Fruit fly (Drosophila melanogaster) whole organism, prepupa: Measurements from ENCODE around the gene mTerf3.

Source experiments
- Blimp-1 ChIP-seq: fragments of 200-800 bp; sonication (Bioruptor generic); optimal IDR thresholded peaks from 3 replicates; lab custom pipeline; 2017; ENCODE audit warnings: missing biosample characterization, missing genetic modification characterization, mild to moderate bottlenecking, moderate library complexity, missing genetic modification reagents
- CG10631 ChIP-seq: fragments of 200-800 bp; sonication (Bioruptor generic); optimal IDR thresholded peaks from 2 replicates; lab custom pipeline; 2016; ENCODE audit warnings: missing biosample characterization, missing genetic modification characterization
- CG10669 ChIP-seq: fragments of 200-800 bp; sonication (Bioruptor generic); optimal IDR thresholded peaks from 3 replicates; lab custom pipeline; 2018; ENCODE audit warnings: missing biosample characterization, mild to moderate bottlenecking, missing genetic modification characterization, moderate library complexity
- CG11294 ChIP-seq: fragments of 200-800 bp; sonication (Bioruptor generic); IDR thresholded peaks from 2 replicates; pipeline ENCODE4 v1.3.6; 2022; ENCODE audit warnings: missing biosample characterization, missing genetic modification characterization
- CG15336 ChIP-seq: fragments of 200-800 bp; sonication (Bioruptor generic); IDR thresholded peaks from 2 replicates; pipeline ENCODE4 v1.3.6; 2022; ENCODE audit warnings: missing biosample characterization, missing genetic modification characterization
- CG3032 ChIP-seq: fragments of 200-800 bp; optimal IDR thresholded peaks from 2 replicates; lab custom pipeline; 2019; ENCODE audit warnings: missing biosample characterization, mild to moderate bottlenecking, missing genetic modification characterization, moderate library complexity
- CG31627 ChIP-seq: fragments of 200-800 bp; sonication (Bioruptor generic); optimal IDR thresholded peaks from 3 replicates; lab custom pipeline; 2016; ENCODE audit warnings: missing biosample characterization, missing genetic modification characterization
- CG32006 ChIP-seq: fragments of 200-800 bp; sonication (Bioruptor generic); optimal IDR thresholded peaks from 3 replicates; lab custom pipeline; 2017; ENCODE audit warnings: missing biosample characterization, mild to moderate bottlenecking, missing genetic modification characterization
- CG34406 ChIP-seq: fragments of 200-800 bp; sonication (Bioruptor generic); optimal IDR thresholded peaks from 3 replicates; lab custom pipeline; 2016; ENCODE audit warnings: missing biosample characterization, missing genetic modification characterization
- CG3919 ChIP-seq: fragments of 200-800 bp; sonication (Bioruptor generic); optimal IDR thresholded peaks from 3 replicates; lab custom pipeline; 2016; ENCODE audit warnings: missing biosample characterization, missing genetic modification characterization
- CG4318 ChIP-seq: fragments of 200-800 bp; sonication (Bioruptor generic); optimal IDR thresholded peaks from 3 replicates; lab custom pipeline; 2017; ENCODE audit warnings: missing biosample characterization, mild to moderate bottlenecking, missing genetic modification characterization
- CG6163 ChIP-seq: fragments of 200-800 bp; sonication (Bioruptor generic); IDR thresholded peaks from 3 replicates; pipeline ENCODE4 v1.3.6; 2022; ENCODE audit warnings: missing biosample characterization, missing genetic modification characterization
- CG6792 ChIP-seq: fragments of 200-800 bp; sonication (Bioruptor generic); optimal IDR thresholded peaks from 3 replicates; lab custom pipeline; 2016; ENCODE audit warnings: missing biosample characterization, missing genetic modification characterization
- CG7368 ChIP-seq: fragments of 200-800 bp; sonication (Bioruptor generic); optimal IDR thresholded peaks from 3 replicates; lab custom pipeline; 2016; ENCODE audit warnings: missing biosample characterization, missing genetic modification characterization
- CG8119 ChIP-seq: fragments of 200-800 bp; sonication (Bioruptor generic); IDR thresholded peaks from 3 replicates; pipeline ENCODE4 v1.3.6; 2022; ENCODE audit warnings: missing biosample characterization, missing genetic modification characterization
- CG8632 ChIP-seq: fragments of 200-800 bp; sonication (Bioruptor generic); optimal IDR thresholded peaks from 3 replicates; lab custom pipeline; 2016; ENCODE audit warnings: missing biosample characterization, missing genetic modification characterization
- CG9139 ChIP-seq: fragments of 200-800 bp; sonication (Bioruptor generic); optimal IDR thresholded peaks from 3 replicates; lab custom pipeline; 2017; ENCODE audit warnings: missing biosample characterization, mild to moderate bottlenecking, missing genetic modification characterization
- Eip75B ChIP-seq: fragments of 200-800 bp; sonication (Bioruptor generic); optimal IDR thresholded peaks from 3 replicates; lab custom pipeline; 2016; ENCODE audit warnings: missing biosample characterization, missing genetic modification characterization
- Eip78C ChIP-seq: fragments of 200-800 bp; sonication (Bioruptor generic); peaks from one replicate; lab custom pipeline; 2016; ENCODE audit warnings: missing biosample characterization, missing genetic modification characterization
- Eip93F ChIP-seq: fragments of 200-800 bp; sonication (Bioruptor generic); optimal IDR thresholded peaks from 2 replicates; lab custom pipeline; 2016; ENCODE audit warnings: missing biosample characterization, mild to moderate bottlenecking, missing genetic modification characterization
- Ets21C ChIP-seq: fragments of 200-800 bp; sonication (Bioruptor generic); optimal IDR thresholded peaks from 3 replicates; lab custom pipeline; 2016; ENCODE audit warnings: missing biosample characterization, missing genetic modification characterization
- Gug ChIP-seq: fragments of 200-800 bp; sonication (Bioruptor generic); IDR thresholded peaks from 2 replicates; pipeline ENCODE4 v1.3.6; 2022; ENCODE audit warnings: missing biosample characterization, missing genetic modification characterization
- Hr38 ChIP-seq: sonication (Bioruptor generic); optimal IDR thresholded peaks from 2 replicates; lab custom pipeline; 2016; ENCODE audit warnings: missing biosample characterization, missing genetic modification characterization
- Hr39 ChIP-seq: fragments of 200-800 bp; sonication (Bioruptor generic); optimal IDR thresholded peaks from 2 replicates; lab custom pipeline; 2016; ENCODE audit warnings: missing biosample characterization, missing genetic modification characterization
- Hr4 ChIP-seq: fragments of 200-800 bp; sonication (Bioruptor generic); optimal IDR thresholded peaks from 3 replicates; lab custom pipeline; 2016; ENCODE audit warnings: missing biosample characterization, missing genetic modification characterization
- Lpt ChIP-seq: fragments of 200-800 bp; sonication (Bioruptor generic); optimal IDR thresholded peaks from 3 replicates; lab custom pipeline; 2016; ENCODE audit warnings: missing biosample characterization, missing genetic modification characterization
- Met ChIP-seq: fragments of 200-800 bp; sonication (Bioruptor generic); optimal IDR thresholded peaks from 3 replicates; lab custom pipeline; 2016; ENCODE audit warnings: missing biosample characterization, missing genetic modification characterization
- OdsH ChIP-seq: fragments of 200-800 bp; sonication (Bioruptor generic); optimal IDR thresholded peaks from 3 replicates; lab custom pipeline; 2016; ENCODE audit warnings: missing biosample characterization, missing genetic modification characterization
- Smox ChIP-seq: fragments of 200-800 bp; sonication (Bioruptor generic); optimal IDR thresholded peaks from 3 replicates; lab custom pipeline; 2016; ENCODE audit warnings: missing biosample characterization, missing genetic modification characterization
- Sox102F ChIP-seq: fragments of 200-800 bp; sonication (Bioruptor generic); optimal IDR thresholded peaks from 2 replicates; lab custom pipeline; 2016; ENCODE audit warnings: missing biosample characterization, mild to moderate bottlenecking, missing genetic modification characterization
- Sox14 ChIP-seq: fragments of 200-800 bp; sonication (Bioruptor generic); optimal IDR thresholded peaks from 3 replicates; lab custom pipeline; 2016; ENCODE audit warnings: missing biosample characterization, missing genetic modification characterization
- Sox15 ChIP-seq: fragments of 200-800 bp; sonication (Bioruptor generic); optimal IDR thresholded peaks from 3 replicates; lab custom pipeline; 2016; ENCODE audit warnings: missing biosample characterization, missing genetic modification characterization
- achi ChIP-seq: fragments of 200-800 bp; sonication (Bioruptor generic); optimal IDR thresholded peaks from 3 replicates; lab custom pipeline; 2016; ENCODE audit warnings: missing biosample characterization, missing genetic modification characterization
- dac ChIP-seq: fragments of 200-800 bp; sonication (Bioruptor generic); optimal IDR thresholded peaks from 2 replicates; lab custom pipeline; 2017; ENCODE audit warnings: missing biosample characterization, mild to moderate bottlenecking, missing genetic modification characterization
- dsx ChIP-seq: fragments of 200-800 bp; optimal IDR thresholded peaks from 3 replicates; lab custom pipeline; 2019; ENCODE audit warnings: missing biosample characterization, mild to moderate bottlenecking, missing genetic modification characterization, moderate library complexity; ENCODE audit not compliant: poor library complexity, severe bottlenecking
- eg ChIP-seq: fragments of 200-800 bp; sonication (Bioruptor generic); IDR thresholded peaks from 3 replicates; pipeline ENCODE4 v1.3.6; 2022; ENCODE audit warnings: missing biosample characterization, missing genetic modification characterization
- esn ChIP-seq: fragments of 200-800 bp; sonication (Bioruptor generic); optimal IDR thresholded peaks from 2 replicates; lab custom pipeline; 2016; ENCODE audit warnings: missing biosample characterization, mild to moderate bottlenecking, missing genetic modification characterization, moderate library complexity
- fkh ChIP-seq: fragments of 200-800 bp; sonication (Bioruptor generic); optimal IDR thresholded peaks from 3 replicates; lab custom pipeline; 2017; ENCODE audit warnings: missing biosample characterization, mild to moderate bottlenecking, missing genetic modification characterization, moderate library complexity
- lz ChIP-seq: fragments of 200-800 bp; sonication (Bioruptor generic); optimal IDR thresholded peaks from 3 replicates; lab custom pipeline; 2016; ENCODE audit warnings: missing biosample characterization, missing genetic modification characterization
- net ChIP-seq: fragments of 200-800 bp; sonication (Bioruptor generic); optimal IDR thresholded peaks from 3 replicates; lab custom pipeline; 2016; ENCODE audit warnings: missing biosample characterization, missing genetic modification characterization
- pdm3 ChIP-seq: fragments of 200-800 bp; sonication (Bioruptor generic); optimal IDR thresholded peaks from 3 replicates; lab custom pipeline; 2016; ENCODE audit warnings: missing biosample characterization, missing genetic modification characterization
- spab ChIP-seq: fragments of 200-800 bp; sonication (Bioruptor generic); optimal IDR thresholded peaks from 2 replicates; lab custom pipeline; 2017; ENCODE audit warnings: missing biosample characterization, mild to moderate bottlenecking, missing genetic modification characterization, missing genetic modification reagents
- svp ChIP-seq: fragments of 200-800 bp; sonication (Bioruptor generic); peaks from one replicate; lab custom pipeline; 2016; ENCODE audit warnings: missing biosample characterization, missing genetic modification characterization
- topi ChIP-seq: fragments of 200-800 bp; sonication (Bioruptor generic); optimal IDR thresholded peaks from 3 replicates; lab custom pipeline; 2016; ENCODE audit warnings: missing biosample characterization, missing genetic modification characterization
- vri ChIP-seq: fragments of 200-800 bp; sonication (Bioruptor generic); optimal IDR thresholded peaks from 3 replicates; lab custom pipeline; 2016; ENCODE audit warnings: missing biosample characterization, mild to moderate bottlenecking, missing genetic modification characterization

The mTerf3 gene

dm6 chr3L:20562649-20563048 lies 42.1 kb upstream of the mTerf3 start (continued):
- TF ChIP-seq spab (GFP tag; lab: Kevin White, UChicago) (no peak), CG7368 (no peak), Hr38 (GFP tag; lab: Kevin White, UChicago) (no peak), CG10669 (no peak), Sox102F (GFP tag; lab: Kevin White, UChicago) (no peak), CG4318 (GFP tag; lab: Kevin White, UChicago) (peak; percentile 53), lz (GFP tag; lab: Kevin White, UChicago) (no peak), Eip93F (no peak), svp (GFP tag; lab: Kevin White, UChicago) (no peak), Sox14 (GFP tag; lab: Kevin White, UChicago) (no peak)

- peak; percentile 7 for TF ChIP-seq Smox
- TF ChIP-seq svp (GFP tag; lab: Kevin White, UChicago) = peak; percentile 66
- TF ChIP-seq Hr4 = peak; percentile 9
- peak; percentile 1 for TF ChIP-seq topi (GFP tag; lab: Kevin White, UChicago)
- TF ChIP-seq Blimp-1 (GFP tag; lab: Kevin White, UChicago) = no peak
- TF ChIP-seq vri (GFP tag; lab: Kevin White, UChicago) = no peak
- TF ChIP-seq Eip78C (GFP tag; lab: Kevin White, UChicago) = peak; percentile 64
- no peak for TF ChIP-seq Gug (GFP tag; lab: Robert Waterston, UW)
- TF ChIP-seq CG34406 (GFP tag; lab: Kevin White, UChicago) = peak; percentile 2
- peak; percentile 18; the same call in 1 of the 3 replicates for TF ChIP-seq eg (GFP tag; lab: Robert Waterston, UW)
- peak; percentile 4 for TF ChIP-seq esn (GFP tag; lab: Kevin White, UChicago)
- peak; percentile 35 for TF ChIP-seq CG32006
- no peak for TF ChIP-seq Eip93F
- TF ChIP-seq pdm3 (GFP tag; lab: Kevin White, UChicago) = peak; percentile 32
- TF ChIP-seq Hr39 (GFP tag; lab: Kevin White, UChicago) = peak; percentile 7
- TF ChIP-seq OdsH (GFP tag; lab: Kevin White, UChicago) = peak; percentile 41
- peak; percentile 18 for TF ChIP-seq CG3919 (GFP tag; lab: Kevin White, UChicago)
- peak; percentile 27 for TF ChIP-seq Sox102F (GFP tag; lab: Kevin White, UChicago)
- TF ChIP-seq CG10631 (GFP tag; lab: Kevin White, UChicago) = no peak
- peak; percentile 45 for TF ChIP-seq Met (GFP tag; lab: Kevin White, UChicago)
- TF ChIP-seq CG31627 = peak; percentile 11
Observed at dm6 chr3L:20557065-20557464, 36.5 kb upstream of the mTerf3 start.

- TF ChIP-seq OdsH (GFP tag; lab: Kevin White, UChicago) (peak; percentile 78), eg (GFP tag; lab: Robert Waterston, UW) (no peak), vri (GFP tag; lab: Kevin White, UChicago) (peak; percentile 69), CG3919 (GFP tag; lab: Kevin White, UChicago) (peak; percentile 83), Blimp-1 (GFP tag; lab: Kevin White, UChicago) (peak; percentile 42), Met (GFP tag; lab: Kevin White, UChicago) (peak; percentile 88), Hr38 (GFP tag; lab: Kevin White, UChicago) (no peak), Lpt (GFP tag; lab: Kevin White, UChicago) (peak; percentile 9), CG10669 (peak; percentile 77), CG15336 (peak; percentile 30; the same call in 1 of the 2 replicates), CG31627 (peak; percentile 91), CG4318 (GFP tag; lab: Kevin White, UChicago) (no peak), dac (no peak), CG9139 (GFP tag; lab: Kevin White, UChicago) (peak; percentile 12), fkh (GFP tag; lab: Kevin White, UChicago) (no peak), CG6163 (peak; percentile 66; the same call in 2 of the 3 replicates), Ets21C (GFP tag; lab: Kevin White, UChicago) (peak; percentile 82), CG8119 (GFP tag; lab: Robert Waterston, UW) (no peak), CG8632 (peak; percentile 82), Sox14 (GFP tag; lab: Kevin White, UChicago) (peak; percentile 85), Hr39 (GFP tag; lab: Kevin White, UChicago) (peak; percentile 91), net (GFP tag; lab: Kevin White, UChicago) (peak; percentile 64), CG3032 (tag; lab: Kevin White, UChicago) (peak; percentile 78), Sox15 (GFP tag; lab: Kevin White, UChicago) (peak; percentile 80), Eip75B (peak; percentile 76), CG34406 (GFP tag; lab: Kevin White, UChicago) (peak; percentile 83), Eip93F (peak; percentile 14), pdm3 (GFP tag; lab: Kevin White, UChicago) (peak; percentile 80), CG11294 (GFP tag; lab: Robert Waterston, UW) (no peak), lz (GFP tag; lab: Kevin White, UChicago) (peak; percentile 90), dsx (GFP tag; lab: Kevin White, UChicago) (peak; percentile 71), CG6792 (GFP tag; lab: Kevin White, UChicago) (peak; percentile 82), Hr4 (peak; percentile 32), achi (GFP tag; lab: Kevin White, UChicago) (peak; percentile 68), CG32006 (peak; percentile 37), Eip78C (GFP tag; lab: Kevin White, UChicago) (peak; percentile 94)
Observed at dm6 chr3L:20556371-20556770, 35.8 kb upstream of the mTerf3 start.
